Fruit fly (Drosophila melanogaster) whole organism, embryonic: ENCODE measurements around the gene lwr.

ENCODE experiments used
- Bteb2 ChIP-seq: fragments of 200-800 bp; sonication (Bioruptor generic); optimal IDR thresholded peaks from 2 replicates; lab custom pipeline; 2016; ENCODE audit warnings: missing biosample characterization, missing genetic modification characterization
- C15 ChIP-seq: fragments of 200-800 bp; sonication (Bioruptor generic); IDR thresholded peaks from 3 replicates; pipeline ENCODE4 v1.3.6; 2022; ENCODE audit warnings: missing biosample characterization, missing genetic modification characterization
- CG10274 ChIP-seq: fragments of 200-800 bp; sonication (Bioruptor generic); optimal IDR thresholded peaks from 3 replicates; lab custom pipeline; 2017; ENCODE audit warnings: missing biosample characterization, mild to moderate bottlenecking, missing genetic modification characterization
- CG10321 ChIP-seq: fragments of 200-800 bp; sonication (Bioruptor generic); IDR thresholded peaks from 2 replicates; pipeline ENCODE4 v1.3.6; 2022; ENCODE audit warnings: missing biosample characterization, missing genetic modification characterization
- CG10543 ChIP-seq: fragments of 200-800 bp; sonication (Bioruptor generic); optimal IDR thresholded peaks from 3 replicates; lab custom pipeline; 2017; ENCODE audit warnings: missing biosample characterization, mild to moderate bottlenecking, missing genetic modification characterization, moderate library complexity
- CG11696 ChIP-seq: fragments of 200-800 bp; sonication (Bioruptor generic); IDR thresholded peaks from 2 replicates; pipeline ENCODE4 v1.3.6; 2022; ENCODE audit warnings: missing biosample characterization, missing genetic modification characterization
- CG12104 ChIP-seq: fragments of 200-800 bp; sonication (Bioruptor generic); optimal IDR thresholded peaks from 3 replicates; lab custom pipeline; 2016; ENCODE audit warnings: missing biosample characterization, missing genetic modification characterization
- CG13775 ChIP-seq: fragments of 200-800 bp; sonication (Bioruptor generic); optimal IDR thresholded peaks from 3 replicates; lab custom pipeline; 2017; ENCODE audit warnings: missing biosample characterization, mild to moderate bottlenecking, missing genetic modification characterization
- CG13894 ChIP-seq: fragments of 200-800 bp; sonication (Bioruptor generic); optimal IDR thresholded peaks from 3 replicates; lab custom pipeline; 2018; ENCODE audit warnings: missing biosample characterization, mild to moderate bottlenecking, missing genetic modification characterization, moderate library complexity
- CG14050 ChIP-seq: fragments of 200-800 bp; sonication (Bioruptor generic); IDR thresholded peaks from 3 replicates; pipeline ENCODE4 v1.3.6; 2022; ENCODE audit warnings: missing biosample characterization, missing genetic modification characterization
- CG18476 ChIP-seq: fragments of 200-800 bp; sonication (Bioruptor generic); optimal IDR thresholded peaks from 2 replicates; lab custom pipeline; 2016; ENCODE audit warnings: missing biosample characterization, mild to moderate bottlenecking, missing genetic modification characterization
- CG2202 ChIP-seq: fragments of 200-800 bp; sonication (Bioruptor generic); optimal IDR thresholded peaks from 2 replicates; lab custom pipeline; 2018; ENCODE audit warnings: missing biosample characterization, mild to moderate bottlenecking, missing genetic modification characterization
- CG2678 ChIP-seq: fragments of 200-800 bp; sonication (Bioruptor generic); optimal IDR thresholded peaks from 3 replicates; lab custom pipeline; 2019; ENCODE audit warnings: missing biosample characterization, mild to moderate bottlenecking, missing genetic modification characterization, moderate library complexity
- CG3163 ChIP-seq: fragments of 200-800 bp; sonication (Bioruptor generic); optimal IDR thresholded peaks from 3 replicates; lab custom pipeline; 2016; ENCODE audit warnings: missing biosample characterization, missing genetic modification characterization
- CG32772 ChIP-seq: fragments of 200-800 bp; sonication (Bioruptor generic); IDR thresholded peaks from 2 replicates; pipeline ENCODE4 v1.3.6; 2022; ENCODE audit warnings: missing biosample characterization, missing genetic modification characterization
- CG34422 ChIP-seq: fragments of 200-800 bp; sonication (Bioruptor generic); IDR thresholded peaks from 3 replicates; pipeline ENCODE4 v1.3.6; 2022; ENCODE audit warnings: missing biosample characterization, missing genetic modification characterization
- CG4404 ChIP-seq: fragments of 200-800 bp; sonication (Bioruptor generic); IDR thresholded peaks from 2 replicates; pipeline ENCODE4 v1.3.6; 2022; ENCODE audit warnings: missing biosample characterization, missing genetic modification characterization
- CG4424 ChIP-seq: fragments of 200-800 bp; sonication (Bioruptor generic); optimal IDR thresholded peaks from 3 replicates; lab custom pipeline; 2016; ENCODE audit warnings: missing biosample characterization, missing genetic modification characterization
- CG5953 ChIP-seq: fragments of 200-800 bp; sonication (Bioruptor generic); IDR thresholded peaks from 2 replicates; pipeline ENCODE4 v1.3.6; 2022; ENCODE audit warnings: missing biosample characterization, missing genetic modification characterization
- CG8290 ChIP-seq, 3 experiments: fragments of 200-800 bp; sonication (Bioruptor generic); optimal IDR thresholded peaks; 2 replicates each; lab custom pipeline; 2016 to 2019; ENCODE audit warnings: missing biosample characterization in 3 of 3, missing genetic modification characterization in 3 of 3, mild to moderate bottlenecking in 2 of 3, moderate library complexity in 1 of 3
- CG8765 ChIP-seq: fragments of 200-800 bp; sonication (Bioruptor generic); IDR thresholded peaks from 2 replicates; pipeline ENCODE4 v1.3.6; 2022; ENCODE audit warnings: missing biosample characterization, missing genetic modification characterization
- CG8924 ChIP-seq: fragments of 200-800 bp; optimal IDR thresholded peaks from 3 replicates; lab custom pipeline; 2019; ENCODE audit warnings: missing biosample characterization, mild to moderate bottlenecking, missing genetic modification characterization, moderate library complexity
- CG9437 ChIP-seq: fragments of 200-800 bp; sonication (Bioruptor generic); optimal IDR thresholded peaks from 2 replicates; lab custom pipeline; 2018; ENCODE audit warnings: missing biosample characterization, mild to moderate bottlenecking, missing genetic modification characterization
- CG9797 ChIP-seq: fragments of 200-800 bp; sonication (Bioruptor generic); optimal IDR thresholded peaks from 3 replicates; lab custom pipeline; 2018; ENCODE audit warnings: missing biosample characterization, mild to moderate bottlenecking, missing genetic modification characterization
- Ets97D ChIP-seq: fragments of 200-800 bp; sonication (Bioruptor generic); optimal IDR thresholded peaks from 3 replicates; lab custom pipeline; 2016; ENCODE audit warnings: missing biosample characterization, missing genetic modification characterization
- Gsc ChIP-seq: fragments of 200-800 bp; sonication (Bioruptor generic); IDR thresholded peaks from 2 replicates; pipeline ENCODE4 v1.3.6; 2022; ENCODE audit warnings: missing biosample characterization, missing genetic modification characterization
- Hmr ChIP-seq: fragments of 200-800 bp; sonication (Bioruptor generic); optimal IDR thresholded peaks from 3 replicates; lab custom pipeline; 2017; ENCODE audit warnings: mild to moderate bottlenecking, missing biosample characterization, missing genetic modification reagents, missing genetic modification characterization
- Hsf ChIP-seq: fragments of 200-800 bp; sonication (Bioruptor generic); optimal IDR thresholded peaks from 3 replicates; lab custom pipeline; 2016; ENCODE audit warnings: missing biosample characterization, missing genetic modification characterization
- Lpt ChIP-seq: fragments of >200 bp; optimal IDR thresholded peaks from 2 replicates; lab custom pipeline; 2018; ENCODE audit warnings: missing biosample characterization, missing genetic modification characterization
- Meics ChIP-seq: fragments of 200-800 bp; sonication (Bioruptor generic); optimal IDR thresholded peaks from 2 replicates; lab custom pipeline; 2017; ENCODE audit warnings: missing biosample characterization, mild to moderate bottlenecking, missing genetic modification characterization
- Myb ChIP-seq: fragments of 200-800 bp; sonication (Bioruptor generic); optimal IDR thresholded peaks from 2 replicates; lab custom pipeline; 2016; ENCODE audit warnings: missing biosample characterization, missing genetic modification characterization
- Oli ChIP-seq: fragments of 200-800 bp; sonication (Bioruptor generic); optimal IDR thresholded peaks from 2 replicates; lab custom pipeline; 2018; ENCODE audit warnings: missing biosample characterization, mild to moderate bottlenecking, missing genetic modification characterization, moderate library complexity
- PHDP ChIP-seq: fragments of 200-800 bp; sonication (Bioruptor generic); optimal IDR thresholded peaks from 3 replicates; lab custom pipeline; 2018; ENCODE audit warnings: missing biosample characterization, mild to moderate bottlenecking, missing genetic modification characterization, moderate library complexity
- Rx ChIP-seq: fragments of 200-800 bp; sonication (Bioruptor generic); IDR thresholded peaks from 2 replicates; pipeline ENCODE4 v1.3.6; 2022; ENCODE audit warnings: missing biosample characterization, missing genetic modification characterization
- Sox102F ChIP-seq: fragments of 200-800 bp; sonication (Bioruptor generic); optimal IDR thresholded peaks from 2 replicates; lab custom pipeline; 2018; ENCODE audit warnings: missing biosample characterization, mild to moderate bottlenecking, missing genetic modification characterization, moderate library complexity
- TFAM ChIP-seq: fragments of 200-800 bp; sonication (Bioruptor generic); optimal IDR thresholded peaks from 2 replicates; lab custom pipeline; 2017; ENCODE audit warnings: missing biosample characterization, missing genetic modification characterization, inconsistent platforms
- abd-A ChIP-seq: fragments of 200-800 bp; sonication (Bioruptor generic); optimal IDR thresholded peaks from 3 replicates; lab custom pipeline; 2019; ENCODE audit warnings: missing biosample characterization, mild to moderate bottlenecking, missing genetic modification characterization, moderate library complexity
- ac ChIP-seq: fragments of 200-800 bp; sonication (Bioruptor generic); optimal IDR thresholded peaks from 3 replicates; lab custom pipeline; 2017; ENCODE audit warnings: missing biosample characterization, mild to moderate bottlenecking, missing genetic modification characterization
- amos ChIP-seq: fragments of 200-800 bp; sonication (Bioruptor generic); IDR thresholded peaks from 2 replicates; pipeline ENCODE4 v1.3.6; 2022; ENCODE audit warnings: missing biosample characterization, missing genetic modification characterization; ENCODE audit not compliant: partially characterized antibody
- chinmo ChIP-seq: fragments of 200-800 bp; sonication (Bioruptor generic); IDR thresholded peaks from 4 replicates; pipeline ENCODE4 v1.3.6; 2022; ENCODE audit warnings: missing biosample characterization, missing genetic modification characterization; ENCODE audit not compliant: partially characterized antibody
- dmrt99B ChIP-seq: fragments of 200-800 bp; sonication (Bioruptor generic); optimal IDR thresholded peaks from 2 replicates; lab custom pipeline; 2018; ENCODE audit warnings: missing biosample characterization, mild to moderate bottlenecking, missing genetic modification characterization, moderate library complexity
- dysf ChIP-seq: fragments of 200-800 bp; sonication (Bioruptor generic); IDR thresholded peaks from 3 replicates; pipeline ENCODE4 v1.3.6; 2022; ENCODE audit warnings: missing biosample characterization, missing genetic modification characterization
- exex ChIP-seq: fragments of 200-800 bp; sonication (Bioruptor generic); optimal IDR thresholded peaks from 4 replicates; lab custom pipeline; 2018; ENCODE audit warnings: missing biosample characterization, mild to moderate bottlenecking, missing genetic modification characterization, moderate library complexity
- gce ChIP-seq: fragments of 200-800 bp; sonication (Bioruptor generic); IDR thresholded peaks from 3 replicates; pipeline ENCODE4 v1.3.6; 2022; ENCODE audit warnings: missing biosample characterization, missing genetic modification characterization
- gcm2 ChIP-seq: fragments of 200-800 bp; sonication (Bioruptor generic); optimal IDR thresholded peaks from 2 replicates; lab custom pipeline; 2016; ENCODE audit warnings: missing biosample characterization, missing genetic modification characterization
- gfzf ChIP-seq: fragments of 200-800 bp; sonication (Bioruptor generic); optimal IDR thresholded peaks from 2 replicates; lab custom pipeline; 2016; ENCODE audit warnings: missing biosample characterization, mild to moderate bottlenecking, missing genetic modification characterization, moderate library complexity
- nau ChIP-seq: fragments of 200-800 bp; sonication (Bioruptor generic); optimal IDR thresholded peaks from 3 replicates; lab custom pipeline; 2017; ENCODE audit warnings: missing biosample characterization, mild to moderate bottlenecking, missing genetic modification characterization, missing genetic modification reagents
- otp ChIP-seq: fragments of 200-800 bp; sonication (Bioruptor generic); IDR thresholded peaks from 3 replicates; pipeline ENCODE4, ENCODE4 v1.3.6; 2022; ENCODE audit warnings: missing biosample characterization, missing genetic modification characterization
- sens ChIP-seq: fragments of 200-800 bp; sonication (Bioruptor generic); peaks from one replicate; lab custom pipeline; 2016; ENCODE audit warnings: missing biosample characterization, missing genetic modification characterization
- slou ChIP-seq: fragments of 200-800 bp; sonication (Bioruptor generic); optimal IDR thresholded peaks from 3 replicates; lab custom pipeline; 2016; ENCODE audit warnings: missing biosample characterization, missing genetic modification characterization
- tin ChIP-seq: fragments of 200-800 bp; sonication (Bioruptor generic); optimal IDR thresholded peaks from 3 replicates; lab custom pipeline; 2016; ENCODE audit warnings: missing biosample characterization, missing genetic modification characterization
- vvl ChIP-seq: fragments of 200-800 bp; sonication (Bioruptor generic); IDR thresholded peaks from 2 replicates; pipeline ENCODE4 v1.3.6; 2022; ENCODE audit warnings: missing biosample characterization, missing genetic modification characterization

lwr gene

DNA sequence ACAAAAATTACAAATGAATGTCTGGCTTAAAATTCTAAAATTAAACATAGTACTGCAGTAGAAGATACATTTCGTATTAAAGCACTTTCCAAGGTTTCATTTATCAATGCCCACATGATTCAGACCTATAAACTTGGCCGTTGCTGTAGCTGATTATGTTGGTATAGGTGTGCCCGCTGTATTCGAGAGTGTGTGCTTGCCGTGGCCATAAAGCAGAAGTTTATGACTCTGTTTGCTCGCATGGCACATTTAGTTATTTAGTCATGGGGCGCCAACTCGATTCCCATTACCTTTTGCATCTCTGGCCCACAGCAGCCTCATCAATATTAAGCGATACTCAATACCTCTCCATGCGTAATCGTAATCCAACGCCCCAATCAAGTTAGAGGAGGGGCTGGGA, 29.3 kb downstream of the lwr start (continued):
- peak; percentile 9 for TF ChIP-seq dmrt99B (tag; lab: Kevin White, UChicago)
- 0 out of 3 replicates have a peak, but pooled peaks have one; percentile 7 for TF ChIP-seq otp (GFP tag; lab: Robert Waterston, UW)
- TF ChIP-seq CG4424, result no peak
- TF ChIP-seq TFAM (GFP tag; lab: Kevin White, UChicago), result no peak
- TF ChIP-seq dysf (GFP tag; lab: Robert Waterston, UW), result 0 out of 3 replicates have a peak, but pooled peaks have one; percentile 17
- no peak for TF ChIP-seq Lpt (GFP tag; lab: Kevin White, UChicago)
- TF ChIP-seq CG12104, result no peak
- TF ChIP-seq CG10543 (GFP tag; lab: Kevin White, UChicago), result no peak
- TF ChIP-seq CG32772 (GFP tag; lab: Robert Waterston, UW), result no peak
- TF ChIP-seq PHDP (tag; lab: Kevin White, UChicago), result peak; percentile 1
- TF ChIP-seq CG14050, result 0 out of 3 replicates have a peak, but pooled peaks have one; percentile 23
- TF ChIP-seq Hsf, result no peak
- TF ChIP-seq Myb (GFP tag; lab: Kevin White, UChicago), result no peak
- TF ChIP-seq CG8924 (tag; lab: Kevin White, UChicago), result no peak
- no peak for TF ChIP-seq Ets97D (GFP tag; lab: Kevin White, UChicago)
- no peak for TF ChIP-seq CG8290 (GFP tag; optimal IDR thresholded peaks at IDR 0.05; lab: Kevin White, UChicago)
- TF ChIP-seq CG8290 (tag; optimal IDR thresholded peaks at IDR 0.05; lab: Kevin White, UChicago), result peak in 1 of 2 experiments; percentile 15
- no peak for TF ChIP-seq CG13775
- TF ChIP-seq vvl (GFP tag; lab: Robert Waterston, UW), result peak; percentile 60
- TF ChIP-seq chinmo, result 0 out of 4 replicates have a peak, but pooled peaks have one; percentile 16
- no peak for TF ChIP-seq ac (GFP tag; lab: Kevin White, UChicago)
- TF ChIP-seq Rx (GFP tag; lab: Robert Waterston, UW), result no peak
- peak; percentile 13 for TF ChIP-seq sens (GFP tag; lab: Kevin White, UChicago)
- TF ChIP-seq CG8765 (GFP tag; lab: Robert Waterston, UW), result no peak
- TF ChIP-seq Meics (GFP tag; lab: Kevin White, UChicago), result no peak
- no peak for TF ChIP-seq tin (GFP tag; lab: Kevin White, UChicago)
- TF ChIP-seq abd-A (tag; lab: Kevin White, UChicago), result peak; percentile 46
- 0 out of 2 replicates have a peak, but pooled peaks have one; percentile 28 for TF ChIP-seq CG5953 (GFP tag; lab: Robert Waterston, UW)
- 0 out of 3 replicates have a peak, but pooled peaks have one; percentile 39 for TF ChIP-seq CG34422 (GFP tag; lab: Robert Waterston, UW)
- no peak for TF ChIP-seq Gsc (GFP tag; lab: Robert Waterston, UW)
- no peak for TF ChIP-seq gfzf
- TF ChIP-seq CG11696 (GFP tag; lab: Robert Waterston, UW), result peak; percentile 75
- peak; percentile 32 for TF ChIP-seq Oli
- TF ChIP-seq CG2678 (tag; lab: Kevin White, UChicago), result peak; percentile 5

DNA sequence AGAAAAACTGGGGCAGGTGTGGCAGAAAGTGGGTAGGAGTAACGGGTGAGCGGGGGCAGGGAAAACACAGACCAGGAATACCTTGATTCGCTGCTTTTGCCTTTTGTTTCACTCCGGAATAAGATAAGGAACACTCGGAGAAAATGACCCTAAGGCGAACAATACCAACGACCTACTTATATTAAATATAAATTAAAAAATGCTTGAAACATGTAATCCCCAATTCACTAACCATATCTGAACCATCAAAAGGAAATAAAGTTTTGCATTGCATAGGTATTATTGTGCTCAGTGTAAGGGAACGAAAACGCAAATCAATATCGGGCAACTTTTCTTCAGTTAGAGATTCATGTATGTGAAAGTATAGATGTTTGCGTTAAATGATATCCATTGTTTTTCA, 30.4 kb downstream of the lwr start:
- TF ChIP-seq CG10321 (GFP tag; lab: Robert Waterston, UW), result no peak
- TF ChIP-seq CG9437, result peak; percentile 32
- peak; percentile 45 for TF ChIP-seq CG2202 (tag; lab: Kevin White, UChicago)
- TF ChIP-seq Sox102F (GFP tag; lab: Kevin White, UChicago), result peak; percentile 85
- TF ChIP-seq slou (GFP tag; lab: Kevin White, UChicago), result peak; percentile 27
- TF ChIP-seq exex (tag; lab: Kevin White, UChicago), result no peak
- TF ChIP-seq C15 (GFP tag; lab: Robert Waterston, UW), result no peak
- peak; percentile 84 for TF ChIP-seq vvl (GFP tag; lab: Robert Waterston, UW)
- TF ChIP-seq gcm2 (GFP tag; lab: Kevin White, UChicago), result no peak
- peak; percentile 5 for TF ChIP-seq Bteb2 (GFP tag; lab: Kevin White, UChicago)
- TF ChIP-seq CG13894 (tag; lab: Kevin White, UChicago), result no peak
- no peak for TF ChIP-seq CG4404 (GFP tag; lab: Robert Waterston, UW)
- peak; percentile 20 for TF ChIP-seq CG18476 (GFP tag; lab: Kevin White, UChicago)
- TF ChIP-seq CG3163 (GFP tag; lab: Kevin White, UChicago), result no peak
- no peak for TF ChIP-seq amos (GFP tag; lab: Robert Waterston, UW)
- TF ChIP-seq gce (GFP tag; lab: Robert Waterston, UW), result 0 out of 3 replicates have a peak, but pooled peaks have one; percentile 41
- no peak for TF ChIP-seq CG9797
- peak; percentile 54 for TF ChIP-seq Hmr (GFP tag; lab: Kevin White, UChicago)
- no peak for TF ChIP-seq CG10274 (GFP tag; lab: Kevin White, UChicago)
- no peak for TF ChIP-seq nau (GFP tag; lab: Kevin White, UChicago)
- TF ChIP-seq chinmo, result no peak
